Worm (Caenorhabditis elegans) whole organism, L2 larva: Measurements from ENCODE around the gene F28E10.4.

Experiments
- C34F6.9 ChIP-seq: fragments of 150-350 bp; optimal IDR thresholded peaks from 2 replicates; lab custom pipeline; 2014; ENCODE audit warnings: missing biosample characterization, missing genetic modification characterization
- R02D3.7 ChIP-seq: fragments of 150-350 bp; optimal IDR thresholded peaks from 2 replicates; lab custom pipeline; 2014; ENCODE audit warnings: missing biosample characterization, missing genetic modification characterization
- Y55F3AM.14 ChIP-seq: fragments of 200-800 bp; sonication (Bioruptor generic); optimal IDR thresholded peaks from 2 replicates; lab custom pipeline; 2018; ENCODE audit warnings: mild to moderate bottlenecking, missing genetic modification characterization, missing compliant biosample characterization
- ZK546.5 ChIP-seq: sonication (generic microtip); optimal IDR thresholded peaks from 2 replicates; lab custom pipeline; 2017; ENCODE audit warnings: missing biosample characterization, missing genetic modification characterization
- alr-1 ChIP-seq: fragments of 150-350 bp; optimal IDR thresholded peaks from 2 replicates; lab custom pipeline; 2014; ENCODE audit warnings: missing biosample characterization, missing genetic modification characterization
- aly-2 ChIP-seq: fragments of 150-350 bp; optimal IDR thresholded peaks from 2 replicates; lab custom pipeline; 2014; ENCODE audit warnings: missing biosample characterization, missing genetic modification characterization
- ama-1 ChIP-seq: fragments of 150-350 bp; optimal IDR thresholded peaks from 2 replicates; lab custom pipeline; 2018; ENCODE audit warnings: inconsistent platforms
- blmp-1 ChIP-seq: sonication (generic microtip); optimal IDR thresholded peaks from 2 replicates; lab custom pipeline; 2017; ENCODE audit warnings: missing genetic modification characterization, mild to moderate bottlenecking, missing compliant biosample characterization, antibody characterized with exemption, moderate library complexity; ENCODE audit not compliant: insufficient read depth
- ceh-16 ChIP-seq: fragments of 150-350 bp; optimal IDR thresholded peaks from 2 replicates; lab custom pipeline; 2014; ENCODE audit warnings: missing biosample characterization, missing genetic modification characterization
- ceh-82 ChIP-seq: fragments of 150-350 bp; optimal IDR thresholded peaks from 2 replicates; lab custom pipeline; 2014; ENCODE audit warnings: missing biosample characterization, missing genetic modification characterization
- crh-2 ChIP-seq: sonication (generic microtip); optimal IDR thresholded peaks from 2 replicates; lab custom pipeline; 2017; ENCODE audit warnings: missing biosample characterization, missing genetic modification characterization
- egl-27 ChIP-seq: sonication (generic microtip); optimal IDR thresholded peaks from 3 replicates; lab custom pipeline; 2017; ENCODE audit warnings: missing biosample characterization, missing genetic modification reagents, missing genetic modification characterization
- elt-1 ChIP-seq: fragments of 150-350 bp; optimal IDR thresholded peaks from 2 replicates; lab custom pipeline; 2014; ENCODE audit warnings: missing biosample characterization, missing genetic modification characterization
- elt-3 ChIP-seq: sonication (generic microtip); optimal IDR thresholded peaks from 2 replicates; lab custom pipeline; 2017; ENCODE audit warnings: missing biosample characterization, missing genetic modification characterization
- fos-1 ChIP-seq: fragments of 150-350 bp; optimal IDR thresholded peaks from 2 replicates; lab custom pipeline; 2014; ENCODE audit warnings: missing biosample characterization, missing genetic modification characterization
- gmeb-1 ChIP-seq: fragments of 150-350 bp; optimal IDR thresholded peaks from 2 replicates; lab custom pipeline; 2014; ENCODE audit warnings: missing biosample characterization, missing genetic modification characterization
- lin-11 ChIP-seq: fragments of 150-350 bp; sonication (generic microtip); optimal IDR thresholded peaks from 2 replicates; lab custom pipeline; 2014; ENCODE audit warnings: missing biosample characterization, missing genetic modification characterization, inconsistent platforms, mixed read lengths
- lin-39 ChIP-seq: fragments of 150-350 bp; optimal IDR thresholded peaks from 2 replicates; lab custom pipeline; 2014; ENCODE audit warnings: missing biosample characterization, missing genetic modification reagents, missing genetic modification characterization
- mab-5 ChIP-seq: fragments of 150-350 bp; optimal IDR thresholded peaks from 2 replicates; lab custom pipeline; 2014; ENCODE audit warnings: missing biosample characterization, missing genetic modification characterization
- mbf-1 ChIP-seq: sonication (generic microtip); optimal IDR thresholded peaks from 2 replicates; lab custom pipeline; 2017; ENCODE audit warnings: missing biosample characterization, missing genetic modification characterization
- nhr-11 ChIP-seq: fragments of 150-350 bp; optimal IDR thresholded peaks from 2 replicates; lab custom pipeline; 2014; ENCODE audit warnings: missing biosample characterization, missing genetic modification characterization
- nhr-12 ChIP-seq: fragments of 150-350 bp; optimal IDR thresholded peaks from 2 replicates; lab custom pipeline; 2014; ENCODE audit warnings: missing biosample characterization, missing genetic modification characterization
- nhr-129 ChIP-seq: fragments of 150-350 bp; optimal IDR thresholded peaks from 2 replicates; lab custom pipeline; 2014; ENCODE audit warnings: missing biosample characterization, missing genetic modification characterization
- nhr-23 ChIP-seq: fragments of 150-350 bp; optimal IDR thresholded peaks from 2 replicates; lab custom pipeline; 2014; ENCODE audit warnings: missing biosample characterization, missing genetic modification reagents, missing genetic modification characterization
- nhr-237 ChIP-seq: fragments of 150-350 bp; optimal IDR thresholded peaks from 2 replicates; lab custom pipeline; 2014; ENCODE audit warnings: missing biosample characterization, missing genetic modification characterization
- nhr-25 ChIP-seq: fragments of 150-350 bp; sonication (generic microtip); optimal IDR thresholded peaks from 3 replicates; lab custom pipeline; 2014; ENCODE audit warnings: missing biosample characterization, missing genetic modification characterization
- nhr-6 ChIP-seq: fragments of 150-350 bp; optimal IDR thresholded peaks from 2 replicates; lab custom pipeline; 2014; ENCODE audit warnings: missing biosample characterization, missing genetic modification characterization
- nhr-77 ChIP-seq: fragments of 150-350 bp; optimal IDR thresholded peaks from 2 replicates; lab custom pipeline; 2014; ENCODE audit warnings: missing biosample characterization, missing genetic modification characterization
- peb-1 ChIP-seq: fragments of 150-350 bp; optimal IDR thresholded peaks from 2 replicates; lab custom pipeline; 2014; ENCODE audit warnings: missing biosample characterization, missing genetic modification characterization
- skn-1 ChIP-seq: sonication (generic microtip); optimal IDR thresholded peaks from 2 replicates; lab custom pipeline; 2017; ENCODE audit warnings: missing biosample characterization, missing genetic modification characterization
- sma-3 ChIP-seq: sonication (generic microtip); optimal IDR thresholded peaks from 2 replicates; lab custom pipeline; 2016; ENCODE audit warnings: missing genetic modification reagents, missing genetic modification characterization, missing compliant biosample characterization
- sma-9 ChIP-seq, 2 experiments: fragments of 150-350 bp in 1 of 2; sonication (generic microtip) in 1 of 2; optimal IDR thresholded peaks; 2 replicates each; lab custom pipeline; 2014 to 2016; ENCODE audit warnings: missing genetic modification characterization in 2 of 2, mild to moderate bottlenecking in 1 of 2, missing biosample characterization in 1 of 2, missing compliant biosample characterization in 1 of 2, missing genetic modification reagents in 1 of 2, moderate library complexity in 1 of 2
- snpc-4 ChIP-seq: fragments of 150-350 bp; optimal IDR thresholded peaks from 2 replicates; lab custom pipeline; 2014; ENCODE audit warnings: missing biosample characterization, missing genetic modification characterization
- unc-39 ChIP-seq: fragments of 150-350 bp; optimal IDR thresholded peaks from 2 replicates; lab custom pipeline; 2014; ENCODE audit warnings: missing biosample characterization, missing genetic modification characterization
- unc-55 ChIP-seq: fragments of 150-350 bp; sonication (generic microtip); optimal IDR thresholded peaks from 3 replicates; lab custom pipeline; 2014; ENCODE audit warnings: missing biosample characterization, missing genetic modification reagents, missing genetic modification characterization
- unc-62 ChIP-seq: fragments of 150-350 bp; optimal IDR thresholded peaks from 2 replicates; lab custom pipeline; 2014; ENCODE audit warnings: missing biosample characterization, missing genetic modification reagents, missing genetic modification characterization
- zag-1 ChIP-seq: fragments of 150-350 bp; optimal IDR thresholded peaks from 2 replicates; lab custom pipeline; 2014; ENCODE audit warnings: missing biosample characterization, missing genetic modification characterization
- ztf-1 ChIP-seq: fragments of 200-800 bp; sonication (Bioruptor generic); conservative IDR thresholded peaks from 2 replicates; pipeline ENCODE4 v1.3.6; 2022; ENCODE audit warnings: missing genetic modification characterization, missing compliant biosample characterization
- ztf-11 ChIP-seq: sonication (generic microtip); optimal IDR thresholded peaks from 2 replicates; lab custom pipeline; 2017; ENCODE audit warnings: missing biosample characterization, missing genetic modification characterization
- ztf-4 ChIP-seq: fragments of 150-350 bp; optimal IDR thresholded peaks from 2 replicates; lab custom pipeline; 2014; ENCODE audit warnings: missing biosample characterization, missing genetic modification characterization

Gene F28E10.4

ce11 chrIV:4574051-4574450, 6.8 kb upstream of the F28E10.4 start:
- TF ChIP-seq ama-1 (lab: Kevin White, UChicago) (no peak), ztf-1 (GFP tag; lab: Robert Waterston, UW) (no peak), aly-2 (tag; lab: Kevin White, UChicago) (no peak), ztf-4 (tag; lab: Kevin White, UChicago) (no peak), mbf-1 (tag; lab: Kevin White, UChicago) (no peak), lin-11 (no peak), elt-3 (tag; lab: Kevin White, UChicago) (no peak), C34F6.9 (tag; lab: Kevin White, UChicago) (peak; percentile 6), elt-1 (tag; lab: Kevin White, UChicago) (no peak), unc-62 (no peak), blmp-1 (tag; lab: Kevin White, UChicago) (no peak), ceh-82 (tag; lab: Kevin White, UChicago) (no peak), unc-39 (no peak), ceh-16 (no peak), nhr-12 (no peak), fos-1 (tag; lab: Kevin White, UChicago) (no peak), lin-39 (tag; lab: Kevin White, UChicago) (no peak), ZK546.5 (no peak), ztf-11 (tag; lab: Kevin White, UChicago) (no peak), Y55F3AM.14 (no peak), gmeb-1 (tag; lab: Kevin White, UChicago) (no peak), egl-27 (tag; lab: Kevin White, UChicago) (no peak), crh-2 (tag; lab: Kevin White, UChicago) (peak; percentile 34), peb-1 (tag; lab: Kevin White, UChicago) (no peak), zag-1 (tag; lab: Kevin White, UChicago) (no peak), nhr-129 (tag; lab: Kevin White, UChicago) (no peak), mab-5 (tag; lab: Kevin White, UChicago) (peak; percentile 22), snpc-4 (tag; lab: Kevin White, UChicago) (no peak), nhr-6 (tag; lab: Kevin White, UChicago) (no peak), unc-55 (peak; percentile 8), nhr-237 (tag; lab: Kevin White, UChicago) (no peak), nhr-23 (tag; lab: Kevin White, UChicago) (no peak), nhr-25 (tag; lab: Kevin White, UChicago) (no peak)
- TF ChIP-seq, all 48 proteins: peak for 4

ce11 chrIV:4570599-4570998, 3.4 kb upstream of the F28E10.4 start:
- TF ChIP-seq C34F6.9 (tag; lab: Kevin White, UChicago), result peak; percentile 29
- TF ChIP-seq nhr-129 (tag; lab: Kevin White, UChicago), result no peak
- no peak for TF ChIP-seq lin-11
- no peak for TF ChIP-seq zag-1 (tag; lab: Kevin White, UChicago)
- peak; percentile 7 for TF ChIP-seq unc-55
- TF ChIP-seq sma-9 (GFP tag; optimal IDR thresholded peaks at IDR 0.05; lab: Kevin White, UChicago), result peak; percentile 7
- TF ChIP-seq sma-9 (tag; optimal IDR thresholded peaks at IDR 0.05; lab: Kevin White, UChicago), result no peak
- peak; percentile 8 for TF ChIP-seq Y55F3AM.14

ce11 chrIV:4568402-4568891, 1.2 kb upstream of the F28E10.4 start, which contains the start of gene F28E10.1:
F28E10.1 (plus strand) TSS chrIV:4568841.
- no peak for TF ChIP-seq mbf-1 (tag; lab: Kevin White, UChicago)
- no peak for TF ChIP-seq lin-39 (tag; lab: Kevin White, UChicago)
- TF ChIP-seq nhr-11, result no peak
- no peak for TF ChIP-seq ceh-82 (tag; lab: Kevin White, UChicago)
- no peak for TF ChIP-seq alr-1 (tag; lab: Kevin White, UChicago)
- no peak for TF ChIP-seq nhr-77
- no peak for TF ChIP-seq elt-3 (tag; lab: Kevin White, UChicago)
- TF ChIP-seq R02D3.7 (tag; lab: Kevin White, UChicago), result no peak
- no peak for TF ChIP-seq nhr-237 (tag; lab: Kevin White, UChicago)
- TF ChIP-seq skn-1 (tag; lab: Kevin White, UChicago), result no peak
- no peak for TF ChIP-seq crh-2 (tag; lab: Kevin White, UChicago)
- no peak for TF ChIP-seq unc-39
- no peak for TF ChIP-seq sma-3 (GFP tag; lab: Kevin White, UChicago)
- TF ChIP-seq ZK546.5, result no peak
- no peak for TF ChIP-seq elt-1 (tag; lab: Kevin White, UChicago)
